Fruit fly (Drosophila melanogaster) Kc167 (cell line): ENCODE data around the gene Capa.

Experiments
- Myc ChIP-seq: fragments of >200 bp; optimal IDR thresholded peaks from 2 replicates; lab custom pipeline; 2017; ENCODE audit warnings: missing external identifiers
- h ChIP-seq: fragments of >200 bp; optimal IDR thresholded peaks from 3 replicates; lab custom pipeline; 2018; ENCODE audit warnings: missing external identifiers
- ttk ChIP-seq: sonication (Bioruptor generic); optimal IDR thresholded peaks from 2 replicates; lab custom pipeline; 2017; ENCODE audit warnings: missing external identifiers

- no peak for TF ChIP-seq Myc (lab: Kevin White, UChicago)
- TF ChIP-seq h (lab: Kevin White, UChicago): no peak
- TF ChIP-seq ttk: no peak
Measured at dm6 chr3R:29868676-29869349, 45.3 kb downstream of the Capa start, which contains the start of gene Zip99C.
